Worm (Caenorhabditis elegans): Measurements from ENCODE around the gene T07F12.2.

Gene T07F12.2

ce11 chrX:4890159-4890558 is at the start of gene T07F12.2:
Gene T07F12.2, plus strand, starts transcription at chrX:4890245.
- TF ChIP-seq snpc-4 (tag; optimal IDR thresholded peaks at IDR 0.05) (no peak), nfya-1 (tag; optimal IDR thresholded peaks at IDR 0.05; ENCODE audit: insufficient read depth) (peak; percentile 44), ama-1 (optimal IDR thresholded peaks at IDR 0.05) (peak; percentile 20), tbx-2 (tag; optimal IDR thresholded peaks at IDR 0.05) (peak; percentile 3), nhr-76 (tag; optimal IDR thresholded peaks at IDR 0.05) (no peak), nhr-23 (tag; optimal IDR thresholded peaks at IDR 0.05) (no peak), nhr-77 (tag; optimal IDR thresholded peaks at IDR 0.05) (no peak), sea-2 (GFP tag; optimal IDR thresholded peaks at IDR 0.05) (no peak), elt-2 (tag; optimal IDR thresholded peaks at IDR 0.05) (peak; percentile 17), fkh-2 (tag; optimal IDR thresholded peaks at IDR 0.05) (no peak), lin-39 (tag; optimal IDR thresholded peaks at IDR 0.05) (peak; percentile 39), lin-15B (tag; optimal IDR thresholded peaks at IDR 0.05) (no peak), aly-2 (tag; optimal IDR thresholded peaks at IDR 0.05) (no peak), ceh-28 (tag; optimal IDR thresholded peaks at IDR 0.05) (no peak), pha-4 (tag; optimal IDR thresholded peaks at IDR 0.05) (peak; percentile 41), unc-39 (tag; optimal IDR thresholded peaks at IDR 0.05) (no peak), skn-1 (tag; optimal IDR thresholded peaks at IDR 0.05) (no peak), elt-3 (tag; optimal IDR thresholded peaks at IDR 0.05) (no peak), hmg-11 (tag; optimal IDR thresholded peaks at IDR 0.05) (peak; percentile 65), ceh-9 (tag; optimal IDR thresholded peaks at IDR 0.05) (no peak), nhr-237 (tag; optimal IDR thresholded peaks at IDR 0.05) (no peak), jun-1 (tag; optimal IDR thresholded peaks at IDR 0.05) (no peak), pqm-1 (tag; optimal IDR thresholded peaks at IDR 0.05) (no peak), zag-1 (tag; optimal IDR thresholded peaks at IDR 0.05) (no peak), ZK546.5 (tag; optimal IDR thresholded peaks at IDR 0.05) (no peak), egl-5 (tag; optimal IDR thresholded peaks at IDR 0.05) (no peak), elt-1 (tag; optimal IDR thresholded peaks at IDR 0.05) (no peak), nhr-12 (tag; optimal IDR thresholded peaks at IDR 0.05) (no peak), nhr-25 (tag; optimal IDR thresholded peaks at IDR 0.05) (peak; percentile 53), mdl-1 (tag; optimal IDR thresholded peaks at IDR 0.05) (no peak)

DNA sequence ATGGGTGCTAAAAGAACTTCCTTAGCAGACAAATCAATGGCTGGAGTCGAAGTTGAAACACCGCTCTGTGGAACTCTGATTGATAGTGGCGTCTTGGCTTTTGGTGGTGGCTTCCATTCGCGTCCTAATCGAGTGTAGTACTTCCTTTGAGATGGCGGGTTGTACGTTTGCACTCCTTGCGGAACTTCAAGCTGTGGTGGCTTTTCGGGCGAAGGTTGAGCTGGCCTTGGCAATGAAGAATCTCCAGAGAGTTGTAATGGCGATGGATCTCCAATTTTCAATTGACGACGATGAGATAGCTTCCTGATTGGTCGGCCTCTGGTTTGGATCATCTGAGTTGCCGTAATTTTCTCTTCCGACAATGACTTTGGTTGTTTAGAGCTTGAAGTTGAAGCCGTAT is 49.4 kb upstream of the T07F12.2 start:
- no peak for TF ChIP-seq nhr-76 (tag; optimal IDR thresholded peaks at IDR 0.05)
- TF ChIP-seq unc-62 (GFP tag; optimal IDR thresholded peaks at IDR 0.05) = no peak
- TF ChIP-seq fkh-2 (tag; optimal IDR thresholded peaks at IDR 0.05) = no peak
- no peak for TF ChIP-seq nhr-11 (tag; optimal IDR thresholded peaks at IDR 0.05)
- TF ChIP-seq tbx-2 (tag; optimal IDR thresholded peaks at IDR 0.05) = no peak
- TF ChIP-seq nhr-25 (tag; optimal IDR thresholded peaks at IDR 0.05) = no peak
- TF ChIP-seq egl-27 (tag; optimal IDR thresholded peaks at IDR 0.05) = no peak
- no peak for TF ChIP-seq nhr-43 (tag; optimal IDR thresholded peaks at IDR 0.05; ENCODE audit: poor library complexity, severe bottlenecking)
- TF ChIP-seq nhr-237 (tag; optimal IDR thresholded peaks at IDR 0.05) = no peak

ce11 chrX:4842305-4842704 is 47.7 kb upstream of the T07F12.2 start:
- TF ChIP-seq ceh-16 (tag; optimal IDR thresholded peaks at IDR 0.05) (no peak), lin-15B (tag; optimal IDR thresholded peaks at IDR 0.05) (no peak), nhr-77 (tag; optimal IDR thresholded peaks at IDR 0.05) (no peak), ZK546.5 (tag; optimal IDR thresholded peaks at IDR 0.05) (no peak), mml-1 (tag; optimal IDR thresholded peaks at IDR 0.05) (no peak), ceh-9 (tag; optimal IDR thresholded peaks at IDR 0.05) (no peak), aly-2 (tag; optimal IDR thresholded peaks at IDR 0.05) (no peak), pha-4 (tag; optimal IDR thresholded peaks at IDR 0.05) (no peak), nhr-11 (tag; optimal IDR thresholded peaks at IDR 0.05) (no peak), nhr-23 (tag; optimal IDR thresholded peaks at IDR 0.05) (no peak), hmg-11 (tag; optimal IDR thresholded peaks at IDR 0.05) (no peak), eor-1 (tag; optimal IDR thresholded peaks at IDR 0.05) (no peak), tbx-2 (tag; optimal IDR thresholded peaks at IDR 0.05) (no peak), nhr-67 (tag; optimal IDR thresholded peaks at IDR 0.05) (no peak), mdl-1 (tag; optimal IDR thresholded peaks at IDR 0.05) (no peak), fkh-10 (GFP tag; optimal IDR thresholded peaks at IDR 0.05) (no peak)
